Fruit fly (Drosophila melanogaster): ENCODE data around the gene S6k.

S6k gene

DNA sequence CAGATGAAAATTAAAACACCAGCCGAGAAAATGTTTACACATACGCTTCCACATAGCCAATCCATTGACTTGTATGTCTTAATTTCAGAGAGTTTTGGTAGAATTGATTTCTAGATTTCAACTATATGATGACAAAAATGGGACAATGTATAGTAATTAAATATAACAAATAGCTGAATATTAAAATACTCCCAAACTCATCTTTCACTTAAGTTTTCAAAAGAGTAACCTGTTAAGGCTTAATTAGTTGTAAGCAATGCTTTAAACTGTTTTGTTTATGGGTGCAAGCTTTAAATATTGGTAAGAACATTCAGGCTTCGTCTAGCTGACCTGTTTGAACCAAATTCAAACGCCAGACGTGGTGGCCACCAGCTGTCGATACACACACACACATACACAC lies 18.0 kb upstream of the S6k start (continued):
- TF ChIP-seq NfI (GFP tag; optimal IDR thresholded peaks at IDR 0.05) (no peak), scrt (GFP tag; optimal IDR thresholded peaks at IDR 0.05) (no peak), CG8388 (GFP tag; optimal IDR thresholded peaks at IDR 0.05) (peak; percentile 5), Atf3 (GFP tag; optimal IDR thresholded peaks at IDR 0.05) (no peak), CG14050 (GFP tag; IDR thresholded peaks at IDR 0.05) (no peak), unpg (GFP tag; optimal IDR thresholded peaks at IDR 0.05) (peak; percentile 25), Six4 (GFP tag; optimal IDR thresholded peaks at IDR 0.05) (no peak), C15 (GFP tag; IDR thresholded peaks at IDR 0.05) (no peak), CG1602 (GFP tag; optimal IDR thresholded peaks at IDR 0.05) (no peak), Hmr (GFP tag; optimal IDR thresholded peaks at IDR 0.05) (peak; percentile 26), fu2 (GFP tag; optimal IDR thresholded peaks at IDR 0.05) (no peak), fru (optimal IDR thresholded peaks at IDR 0.05) (no peak), CG4707 (GFP tag; optimal IDR thresholded peaks at IDR 0.05) (no peak), CG8290 (GFP tag; optimal IDR thresholded peaks at IDR 0.05) (no peak), CG8290 (tag; optimal IDR thresholded peaks at IDR 0.05) (no peak), NK7.1 (GFP tag; optimal IDR thresholded peaks at IDR 0.05) (no peak), CG17328 (GFP tag; IDR thresholded peaks at IDR 0.05) (no peak), CG7839 (tag; optimal IDR thresholded peaks at IDR 0.05) (peak; percentile 48), TFAM (GFP tag; optimal IDR thresholded peaks at IDR 0.05) (no peak), sug (tag; optimal IDR thresholded peaks at IDR 0.05) (no peak), CG3407 (GFP tag; optimal IDR thresholded peaks at IDR 0.05) (no peak), wor (GFP tag; IDR thresholded peaks at IDR 0.05) (no peak), schlank (tag; optimal IDR thresholded peaks at IDR 0.05) (no peak), CG2875 (GFP tag; optimal IDR thresholded peaks at IDR 0.05) (no peak), pho (GFP tag; optimal IDR thresholded peaks at IDR 0.05) (no peak), danr (GFP tag; IDR thresholded peaks at IDR 0.05) (no peak), E2f1 (GFP tag; IDR thresholded peaks at IDR 0.05) (no peak), gem (tag; optimal IDR thresholded peaks at IDR 0.05) (peak; percentile 70), Rfx (GFP tag; IDR thresholded peaks at IDR 0.05) (no peak; the same call in 1 of the 2 replicates), Mrtf (GFP tag; IDR thresholded peaks at IDR 0.05) (no peak), CG1529 (GFP tag; optimal IDR thresholded peaks at IDR 0.05) (peak; percentile 19), Adf1 (GFP tag; IDR thresholded peaks at IDR 0.05) (no peak), Jarid2 (GFP tag; optimal IDR thresholded peaks at IDR 0.05) (no peak), Bgb (GFP tag; IDR thresholded peaks at IDR 0.05; ENCODE audit: partially characterized antibody) (no peak), CG10654 (GFP tag; optimal IDR thresholded peaks at IDR 0.05) (no peak), tio (GFP tag; optimal IDR thresholded peaks at IDR 0.05) (no peak), Spps (tag; optimal IDR thresholded peaks at IDR 0.05) (no peak), sima (GFP tag; optimal IDR thresholded peaks at IDR 0.05) (no peak), gsb-n (tag; optimal IDR thresholded peaks at IDR 0.05) (peak; percentile 2), Hand (GFP tag; optimal IDR thresholded peaks at IDR 0.05) (no peak), HLHmδ (GFP tag; optimal IDR thresholded peaks at IDR 0.05) (no peak), CTCF (GFP tag; optimal IDR thresholded peaks at IDR 0.05) (no peak), CG7271 (tag; optimal IDR thresholded peaks at IDR 0.05) (no peak), CG7963 (GFP tag; IDR thresholded peaks at IDR 0.05; ENCODE audit: partially characterized antibody) (no peak), so (GFP tag; IDR thresholded peaks at IDR 0.05) (no peak), Hr39 (optimal IDR thresholded peaks at IDR 0.05) (no peak), usp (GFP tag; optimal IDR thresholded peaks at IDR 0.05) (no peak), CkIIα-i1 (GFP tag; IDR thresholded peaks at IDR 0.05) (no peak), CG14667 (GFP tag; IDR thresholded peaks at IDR 0.05) (no peak), Mad (GFP tag; optimal IDR thresholded peaks at IDR 0.05) (no peak), sob (GFP tag; IDR thresholded peaks at IDR 0.05) (no peak), onecut (GFP tag; IDR thresholded peaks at IDR 0.05) (no peak), CG10431 (GFP tag; optimal IDR thresholded peaks at IDR 0.05) (no peak), Oli (tag; optimal IDR thresholded peaks at IDR 0.05) (peak; percentile 47)

All from whole organism, embryonic.